Fruit fly (Drosophila melanogaster) whole organism, embryonic: ENCODE measurements around the gene CG44004.

Experiments used
- Adf1 ChIP-seq: fragments of 200-800 bp; sonication (Bioruptor generic); IDR thresholded peaks from 2 replicates; pipeline ENCODE4 v1.3.6; 2022; ENCODE audit warnings: missing biosample characterization, missing genetic modification characterization
- B-H1 ChIP-seq: fragments of 200-800 bp; sonication (Bioruptor generic); IDR thresholded peaks from 3 replicates; pipeline ENCODE4 v1.3.6; 2022; ENCODE audit warnings: missing biosample characterization, missing genetic modification characterization
- BEAF-32 ChIP-seq: fragments of 200-800 bp; sonication (Bioruptor generic); optimal IDR thresholded peaks from 3 replicates; lab custom pipeline; 2017; ENCODE audit warnings: missing biosample characterization, missing genetic modification characterization, mild to moderate bottlenecking, moderate library complexity, missing genetic modification reagents
- CG10321 ChIP-seq: fragments of 200-800 bp; sonication (Bioruptor generic); IDR thresholded peaks from 2 replicates; pipeline ENCODE4 v1.3.6; 2022; ENCODE audit warnings: missing biosample characterization, missing genetic modification characterization
- CG10366 ChIP-seq: fragments of 200-800 bp; sonication (Bioruptor generic); IDR thresholded peaks from 2 replicates; pipeline ENCODE4 v1.3.6; 2022; ENCODE audit warnings: missing biosample characterization, missing genetic modification characterization
- CG11456 ChIP-seq: fragments of 200-800 bp; sonication (Bioruptor generic); IDR thresholded peaks from 3 replicates; pipeline ENCODE4 v1.3.6; 2022; ENCODE audit warnings: missing biosample characterization, missing genetic modification characterization
- CG11560 ChIP-seq: fragments of 200-800 bp; sonication (Bioruptor generic); IDR thresholded peaks from 3 replicates; pipeline ENCODE4 v1.3.6; 2022; ENCODE audit warnings: missing biosample characterization, missing genetic modification characterization
- CG12299 ChIP-seq: fragments of 200-800 bp; sonication (Bioruptor generic); optimal IDR thresholded peaks from 2 replicates; lab custom pipeline; 2018; ENCODE audit warnings: missing biosample characterization, mild to moderate bottlenecking, missing genetic modification characterization
- CG12659 ChIP-seq: fragments of 200-800 bp; sonication (Bioruptor generic); optimal IDR thresholded peaks from 3 replicates; lab custom pipeline; 2017; ENCODE audit warnings: mild to moderate bottlenecking, missing biosample characterization, missing genetic modification reagents, missing genetic modification characterization
- CG12769 ChIP-seq: fragments of 200-800 bp; sonication (Bioruptor generic); optimal IDR thresholded peaks from 2 replicates; lab custom pipeline; 2019; ENCODE audit warnings: missing biosample characterization, mild to moderate bottlenecking, missing genetic modification characterization, moderate library complexity
- CG15601 ChIP-seq: fragments of 200-800 bp; sonication (Bioruptor generic); optimal IDR thresholded peaks from 3 replicates; lab custom pipeline; 2019; ENCODE audit warnings: missing biosample characterization, mild to moderate bottlenecking, missing genetic modification characterization, moderate library complexity
- CG15696 ChIP-seq: fragments of 200-800 bp; sonication (Bioruptor generic); optimal IDR thresholded peaks from 2 replicates; lab custom pipeline; 2019; ENCODE audit warnings: missing biosample characterization, mild to moderate bottlenecking, missing genetic modification characterization, moderate library complexity
- CG1602 ChIP-seq: fragments of 200-800 bp; sonication (Bioruptor generic); optimal IDR thresholded peaks from 3 replicates; lab custom pipeline; 2016; ENCODE audit warnings: missing biosample characterization, missing genetic modification characterization
- CG17186 ChIP-seq: fragments of 200-800 bp; sonication (Bioruptor generic); optimal IDR thresholded peaks from 3 replicates; lab custom pipeline; 2017; ENCODE audit warnings: missing biosample characterization, missing genetic modification reagents, missing genetic modification characterization
- CG18619 ChIP-seq: fragments of 200-800 bp; sonication (Bioruptor generic); optimal IDR thresholded peaks from 3 replicates; lab custom pipeline; 2017; ENCODE audit warnings: missing biosample characterization, mild to moderate bottlenecking, missing genetic modification characterization
- CG3281 ChIP-seq: fragments of 200-800 bp; sonication (Bioruptor generic); optimal IDR thresholded peaks from 3 replicates; lab custom pipeline; 2017; ENCODE audit warnings: missing biosample characterization, mild to moderate bottlenecking, missing genetic modification characterization
- CG42726 ChIP-seq: fragments of 200-800 bp; sonication (Bioruptor generic); IDR thresholded peaks from 2 replicates; pipeline ENCODE4 v1.3.6; 2022; ENCODE audit warnings: missing biosample characterization, missing genetic modification characterization; ENCODE audit not compliant: partially characterized antibody
- CG8290 ChIP-seq, 3 experiments: fragments of 200-800 bp; sonication (Bioruptor generic); optimal IDR thresholded peaks; 2 replicates each; lab custom pipeline; 2016 to 2019; ENCODE audit warnings: missing biosample characterization in 3 of 3, missing genetic modification characterization in 3 of 3, mild to moderate bottlenecking in 2 of 3, moderate library complexity in 1 of 3
- CTCF ChIP-seq: fragments of 200-800 bp; sonication (Bioruptor generic); optimal IDR thresholded peaks from 2 replicates; lab custom pipeline; 2017; ENCODE audit warnings: missing biosample characterization, mild to moderate bottlenecking, missing genetic modification characterization, moderate library complexity
- Deaf1 ChIP-seq: fragments of 200-800 bp; optimal IDR thresholded peaks from 3 replicates; lab custom pipeline; 2019; ENCODE audit warnings: missing biosample characterization, mild to moderate bottlenecking, missing genetic modification characterization, moderate library complexity
- Drgx ChIP-seq: fragments of 200-800 bp; sonication (Bioruptor generic); IDR thresholded peaks from 2 replicates; pipeline ENCODE4 v1.3.6; 2022; ENCODE audit warnings: missing biosample characterization, missing genetic modification characterization
- HmgZ ChIP-seq: fragments of 200-800 bp; sonication (Bioruptor generic); optimal IDR thresholded peaks from 2 replicates; lab custom pipeline; 2018; ENCODE audit warnings: missing biosample characterization, mild to moderate bottlenecking, missing genetic modification characterization
- Nf-YC ChIP-seq: fragments of 200-800 bp; optimal IDR thresholded peaks from 3 replicates; lab custom pipeline; 2019; ENCODE audit warnings: missing biosample characterization, mild to moderate bottlenecking, missing genetic modification characterization, moderate library complexity
- Oaz ChIP-seq: fragments of 200-800 bp; sonication (Bioruptor generic); IDR thresholded peaks from 2 replicates; pipeline ENCODE4 v1.3.6; 2022; ENCODE audit warnings: missing biosample characterization, missing genetic modification characterization
- Sox102F ChIP-seq: fragments of 200-800 bp; sonication (Bioruptor generic); optimal IDR thresholded peaks from 2 replicates; lab custom pipeline; 2018; ENCODE audit warnings: missing biosample characterization, mild to moderate bottlenecking, missing genetic modification characterization, moderate library complexity
- Xrp1 ChIP-seq: fragments of 200-800 bp; sonication (Bioruptor generic); IDR thresholded peaks from 2 replicates; pipeline ENCODE4 v1.3.6; 2022; ENCODE audit warnings: missing biosample characterization, missing genetic modification characterization
- YL-1 ChIP-seq: fragments of 200-800 bp; sonication (Bioruptor generic); optimal IDR thresholded peaks from 3 replicates; lab custom pipeline; 2017; ENCODE audit warnings: missing biosample characterization, mild to moderate bottlenecking, missing genetic modification characterization
- ash1 ChIP-seq: fragments of 200-800 bp; sonication (Bioruptor generic); optimal IDR thresholded peaks from 2 replicates; lab custom pipeline; 2018; ENCODE audit warnings: missing biosample characterization, mild to moderate bottlenecking, missing genetic modification characterization
- bigmax ChIP-seq: fragments of 200-800 bp; sonication (Bioruptor generic); optimal IDR thresholded peaks from 2 replicates; lab custom pipeline; 2018; ENCODE audit warnings: missing biosample characterization, mild to moderate bottlenecking, missing genetic modification characterization
- danr ChIP-seq: fragments of 200-800 bp; sonication (Bioruptor generic); IDR thresholded peaks from 2 replicates; pipeline ENCODE4 v1.3.6; 2022; ENCODE audit warnings: missing biosample characterization, missing genetic modification characterization
- disco-r ChIP-seq: fragments of 200-800 bp; sonication (Bioruptor generic); optimal IDR thresholded peaks from 2 replicates; lab custom pipeline; 2016; ENCODE audit warnings: missing biosample characterization, missing genetic modification characterization
- dpn ChIP-seq, 2 experiments: fragments of 200-800 bp; sonication (Bioruptor generic); optimal IDR thresholded peaks; 3 replicates each; lab custom pipeline; 2016; ENCODE audit warnings: missing biosample characterization in 2 of 2, missing genetic modification characterization in 2 of 2
- fd96Cb ChIP-seq: fragments of 200-800 bp; sonication (Bioruptor generic); optimal IDR thresholded peaks from 2 replicates; lab custom pipeline; 2018; ENCODE audit warnings: missing biosample characterization, mild to moderate bottlenecking, missing genetic modification characterization, moderate library complexity
- gfzf ChIP-seq: fragments of 200-800 bp; sonication (Bioruptor generic); optimal IDR thresholded peaks from 2 replicates; lab custom pipeline; 2016; ENCODE audit warnings: missing biosample characterization, mild to moderate bottlenecking, missing genetic modification characterization, moderate library complexity
- gsb ChIP-seq: fragments of 200-800 bp; sonication (Bioruptor generic); IDR thresholded peaks from 2 replicates; pipeline ENCODE4 v1.3.6; 2022; ENCODE audit warnings: missing biosample characterization, missing genetic modification characterization
- gsb-n ChIP-seq: fragments of 200-800 bp; sonication (Bioruptor generic); optimal IDR thresholded peaks from 3 replicates; lab custom pipeline; 2018; ENCODE audit warnings: missing biosample characterization, mild to moderate bottlenecking, missing genetic modification characterization
- ken ChIP-seq: fragments of 200-800 bp; sonication (Bioruptor generic); IDR thresholded peaks from 3 replicates; pipeline ENCODE4 v1.3.6; 2022; ENCODE audit warnings: missing biosample characterization, missing genetic modification characterization
- kni ChIP-seq: fragments of 200-800 bp; sonication (Bioruptor generic); optimal IDR thresholded peaks from 3 replicates; lab custom pipeline; 2017; ENCODE audit warnings: mild to moderate bottlenecking, missing biosample characterization, missing genetic modification reagents, missing genetic modification characterization
- luna ChIP-seq: fragments of 200-800 bp; sonication (Bioruptor generic); optimal IDR thresholded peaks from 2 replicates; lab custom pipeline; 2016; ENCODE audit warnings: missing biosample characterization, missing genetic modification characterization
- nerfin-1 ChIP-seq: fragments of 200-800 bp; sonication (Bioruptor generic); optimal IDR thresholded peaks from 3 replicates; lab custom pipeline; 2019; ENCODE audit warnings: missing biosample characterization, mild to moderate bottlenecking, missing genetic modification characterization, moderate library complexity
- oc ChIP-seq: fragments of 200-800 bp; sonication (Bioruptor generic); optimal IDR thresholded peaks from 2 replicates; lab custom pipeline; 2018; ENCODE audit warnings: missing biosample characterization, mild to moderate bottlenecking, missing genetic modification characterization, moderate library complexity
- org-1 ChIP-seq: fragments of 200-800 bp; sonication (Bioruptor generic); optimal IDR thresholded peaks from 2 replicates; lab custom pipeline; 2017; ENCODE audit warnings: missing biosample characterization, missing genetic modification characterization
- prd ChIP-seq, 3 experiments: fragments of >200 bp in 2 of 3; fragments of 200-800 bp in 1 of 3; sonication (Bioruptor generic) in 1 of 3; optimal IDR thresholded peaks in 2 of 3; IDR thresholded peaks in 1 of 3; 2 replicates in 2 of 3; 3 replicates in 1 of 3; pipeline versions ENCODE4 v1.3.6 to Lab custom; 2017 to 2022; ENCODE audit warnings: missing biosample characterization in 1 of 3, missing genetic modification characterization in 1 of 3
- pzg ChIP-seq: fragments of 200-800 bp; sonication (Bioruptor generic); optimal IDR thresholded peaks from 3 replicates; lab custom pipeline; 2018; ENCODE audit warnings: missing biosample characterization, mild to moderate bottlenecking, missing genetic modification characterization, moderate library complexity
- ro ChIP-seq: fragments of 200-800 bp; sonication (Bioruptor generic); IDR thresholded peaks from 2 replicates; pipeline ENCODE4 v1.3.6; 2022; ENCODE audit warnings: missing biosample characterization, missing genetic modification characterization
- sc ChIP-seq, 3 experiments: fragments of >200 bp in 2 of 3; fragments of 200-800 bp in 1 of 3; sonication (Bioruptor generic) in 1 of 3; optimal IDR thresholded peaks; 2 replicates in 2 of 3; 3 replicates in 1 of 3; lab custom pipeline; 2017; ENCODE audit warnings: mild to moderate bottlenecking in 1 of 3, missing biosample characterization in 1 of 3, missing genetic modification characterization in 1 of 3, missing genetic modification reagents in 1 of 3
- scrt ChIP-seq: fragments of 200-800 bp; sonication (Bioruptor generic); optimal IDR thresholded peaks from 2 replicates; lab custom pipeline; 2018; ENCODE audit warnings: missing biosample characterization, mild to moderate bottlenecking, missing genetic modification characterization, moderate library complexity
- sqz ChIP-seq: fragments of 200-800 bp; sonication (Bioruptor generic); optimal IDR thresholded peaks from 3 replicates; lab custom pipeline; 2018; ENCODE audit warnings: missing biosample characterization, mild to moderate bottlenecking, missing genetic modification characterization
- sug ChIP-seq: fragments of 200-800 bp; optimal IDR thresholded peaks from 2 replicates; lab custom pipeline; 2019; ENCODE audit warnings: missing biosample characterization, mild to moderate bottlenecking, missing genetic modification characterization, moderate library complexity
- tap ChIP-seq: fragments of 200-800 bp; optimal IDR thresholded peaks from 3 replicates; lab custom pipeline; 2019; ENCODE audit warnings: missing biosample characterization, mild to moderate bottlenecking, missing genetic modification characterization, moderate library complexity

The CG44004 gene

dm6 chr3L:18025907-18026306, 47.8 kb downstream of the CG44004 start (continued):
- TF ChIP-seq bigmax (no peak), gsb-n (tag; lab: Kevin White, UChicago) (no peak), Xrp1 (GFP tag; lab: Robert Waterston, UW) (no peak), Drgx (GFP tag; lab: Robert Waterston, UW) (peak; percentile 56), scrt (GFP tag; lab: Kevin White, UChicago) (peak; percentile 12), Nf-YC (tag; lab: Kevin White, UChicago) (peak; percentile 43), org-1 (GFP tag; lab: Kevin White, UChicago) (no peak), pzg (GFP tag; lab: Kevin White, UChicago) (peak; percentile 43), gsb (GFP tag; lab: Robert Waterston, UW) (peak; percentile 18; the same call in 1 of the 2 replicates), kni (no peak), CG17186 (GFP tag; lab: Kevin White, UChicago) (no peak), HmgZ (tag; lab: Kevin White, UChicago) (peak; percentile 68), ro (GFP tag; lab: Robert Waterston, UW) (no peak), danr (GFP tag; lab: Robert Waterston, UW) (no peak), gfzf (no peak), disco-r (GFP tag; lab: Kevin White, UChicago) (no peak), CG10321 (GFP tag; lab: Robert Waterston, UW) (no peak), dpn (GFP tag; optimal IDR thresholded peaks at IDR 0.05; lab: Kevin White, UChicago) (no peak), Oaz (no peak), B-H1 (GFP tag; lab: Robert Waterston, UW) (no peak), prd (optimal IDR thresholded peaks at IDR 0.05; lab: Kevin White, UChicago) (no peak), prd (GFP tag; IDR thresholded peaks at IDR 0.05; lab: Robert Waterston, UW) (no peak), CG11560 (tag; lab: Robert Waterston, UW) (no peak), sc (optimal IDR thresholded peaks at IDR 0.05; lab: Kevin White, UChicago) (no peak), sc (GFP tag; optimal IDR thresholded peaks at IDR 0.05; lab: Kevin White, UChicago) (no peak), luna (no peak), fd96Cb (no peak), CG12299 (tag; lab: Kevin White, UChicago) (no peak), Adf1 (GFP tag; lab: Robert Waterston, UW) (peak; percentile 43; the same call in 1 of the 2 replicates), CG8290 (GFP tag; optimal IDR thresholded peaks at IDR 0.05; lab: Kevin White, UChicago) (no peak), CG8290 (tag; optimal IDR thresholded peaks at IDR 0.05; lab: Kevin White, UChicago) (peak in 1 of 2 experiments; percentile 63), tap (tag; lab: Kevin White, UChicago) (no peak), BEAF-32 (peak; percentile 17), CG18619 (GFP tag; lab: Kevin White, UChicago) (no peak), nerfin-1 (tag; lab: Kevin White, UChicago) (no peak), CTCF (GFP tag; lab: Kevin White, UChicago) (peak; percentile 71), CG12769 (tag; lab: Kevin White, UChicago) (peak; percentile 35), CG11456 (0 out of 3 replicates have a peak, but pooled peaks have one; percentile 43), CG12659 (GFP tag; lab: Kevin White, UChicago) (peak; percentile 19), CG1602 (GFP tag; lab: Kevin White, UChicago) (no peak), ken (GFP tag; lab: Robert Waterston, UW) (0 out of 3 replicates have a peak, but pooled peaks have one; percentile 15), CG3281 (GFP tag; lab: Kevin White, UChicago) (peak; percentile 15), ash1 (no peak), sug (peak; percentile 39), CG15601 (tag; lab: Kevin White, UChicago) (no peak), oc (tag; lab: Kevin White, UChicago) (no peak), CG15696 (tag; lab: Kevin White, UChicago) (no peak), sqz (GFP tag; lab: Kevin White, UChicago) (peak; percentile 93), CG10366 (GFP tag; lab: Robert Waterston, UW) (no peak), CG42726 (GFP tag; lab: Robert Waterston, UW) (no peak), Deaf1 (tag; lab: Kevin White, UChicago) (peak; percentile 50), Sox102F (no peak), YL-1 (GFP tag; lab: Kevin White, UChicago) (no peak)
